Worm (Caenorhabditis elegans) whole organism, L4/young adult: ENCODE measurements around the gene yap-1.

Experiments used
- dao-5 ChIP-seq: sonication (generic microtip); optimal IDR thresholded peaks from 2 replicates; lab custom pipeline; 2016; ENCODE audit warnings: missing genotype, missing genetic modification characterization, moderate library complexity, missing compliant biosample characterization
- him-1 ChIP-seq: sonication (generic microtip); optimal IDR thresholded peaks from 2 replicates; lab custom pipeline; 2016; ENCODE audit warnings: missing genotype, missing genetic modification reagents, missing genetic modification characterization, missing compliant biosample characterization

ce11 chrX:10727696-10728095 lies 36.0 kb downstream of the yap-1 start:
- TF ChIP-seq dao-5 (no peak), him-1 (tag; lab: Kevin White, UChicago) (no peak)
